Worm (Caenorhabditis elegans): ENCODE results near the gene Y49F6B.13.

- TF ChIP-seq sox-4 (tag; optimal IDR thresholded peaks at IDR 0.05) (no peak), unc-55 (GFP tag; optimal IDR thresholded peaks at IDR 0.05) (no peak), pha-4 (tag; optimal IDR thresholded peaks at IDR 0.05) (no peak), F13H6.1 (tag; optimal IDR thresholded peaks at IDR 0.05) (no peak), lin-11 (tag; optimal IDR thresholded peaks at IDR 0.05) (no peak)
Measured at ce11 chrII:3438280-3438679, 33.2 kb downstream of the Y49F6B.13 start.

All from whole organism, late embryonic.